Worm (Caenorhabditis elegans) whole organism, mixed stage, embryonic: ENCODE data around the gene D1086.8.

Source experiments
- ceh-83 ChIP-seq: fragments of 200-800 bp; sonication (Bioruptor generic); optimal IDR thresholded peaks from 2 replicates; lab custom pipeline; 2018; ENCODE audit warnings: mild to moderate bottlenecking, missing genetic modification characterization, missing compliant biosample characterization
- drap-1 ChIP-seq: fragments of 200-800 bp; sonication (Bioruptor generic); optimal IDR thresholded peaks from 3 replicates; lab custom pipeline; 2018; ENCODE audit warnings: mild to moderate bottlenecking, missing genetic modification characterization, missing compliant biosample characterization
- elt-3 ChIP-seq: fragments of 150-350 bp; optimal IDR thresholded peaks from 2 replicates; lab custom pipeline; 2014; ENCODE audit warnings: missing biosample characterization, missing genetic modification characterization
- ham-2 ChIP-seq: fragments of 200-800 bp; sonication (Bioruptor generic); optimal IDR thresholded peaks from 2 replicates; lab custom pipeline; 2018; ENCODE audit warnings: mild to moderate bottlenecking, missing genetic modification characterization, missing compliant biosample characterization
- hlh-1 ChIP-seq: fragments of 150-350 bp; optimal IDR thresholded peaks from 2 replicates; lab custom pipeline; 2014; ENCODE audit warnings: missing biosample characterization, missing genetic modification reagents, missing genetic modification characterization
- mls-2 ChIP-seq: sonication (generic microtip); optimal IDR thresholded peaks from 2 replicates; lab custom pipeline; 2016; ENCODE audit warnings: mild to moderate bottlenecking, missing genetic modification characterization, moderate library complexity, missing compliant biosample characterization
- nhr-12 ChIP-seq: fragments of 150-350 bp; optimal IDR thresholded peaks from 2 replicates; lab custom pipeline; 2014; ENCODE audit warnings: missing biosample characterization, missing genetic modification characterization
- sem-2 ChIP-seq: fragments of 200-800 bp; sonication (Bioruptor generic); optimal IDR thresholded peaks from 2 replicates; lab custom pipeline; 2018; ENCODE audit warnings: mild to moderate bottlenecking, missing genetic modification characterization, missing compliant biosample characterization

The D1086.8 gene

DNA sequence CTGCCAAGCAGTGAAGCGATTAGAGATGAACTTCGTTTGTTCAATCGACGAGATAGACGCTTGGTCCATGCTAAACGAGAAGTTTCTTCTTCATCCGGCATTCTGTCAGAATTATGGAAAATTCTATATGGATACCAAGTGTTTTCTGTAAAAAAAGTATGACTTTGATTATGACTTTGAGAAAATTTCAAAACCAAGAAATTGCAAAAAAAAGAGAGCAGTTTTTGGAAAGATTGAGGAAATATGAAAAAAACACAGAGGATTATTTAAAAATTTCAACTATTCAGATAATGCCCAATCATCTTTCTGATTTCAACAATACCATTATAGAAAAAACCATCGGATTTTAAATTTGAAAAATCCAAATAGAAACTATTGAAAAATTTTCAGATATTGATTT, 51.4 kb downstream of the D1086.8 start, which contains the start of gene par-1:
par-1 (minus strand) TSS at position 101 of the 400 bp plus-strand sequence.
- TF ChIP-seq elt-3 (tag; lab: Kevin White, UChicago): no peak

DNA sequence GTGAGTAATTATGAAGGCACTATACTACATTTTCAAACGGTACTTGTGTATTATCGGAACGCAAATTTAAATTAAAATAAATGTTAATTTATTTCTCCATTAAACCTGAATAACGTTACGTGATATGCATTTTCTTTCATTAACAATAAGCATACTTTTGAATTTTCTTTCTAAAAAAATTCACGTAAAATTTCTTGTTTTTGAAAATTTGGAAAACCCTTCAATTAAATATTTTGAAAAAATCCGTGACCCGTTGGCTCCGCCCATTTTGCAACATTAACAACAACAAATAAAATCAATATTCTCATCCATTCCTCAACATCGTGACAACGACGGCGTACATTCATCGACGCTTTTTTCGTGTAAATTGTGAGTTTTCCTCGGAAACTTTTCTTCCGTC, 52.3 kb downstream of the D1086.8 start, which contains the start of gene acs-10:
acs-10 (plus strand) TSS at position 301 of the 400 bp plus-strand sequence.
- TF ChIP-seq ceh-83 (no peak), hlh-1 (tag; lab: Kevin White, UChicago) (no peak), sem-2 (no peak), mls-2 (no peak), drap-1 (no peak), elt-3 (tag; lab: Kevin White, UChicago) (no peak), ham-2 (no peak), nhr-12 (no peak)
